Worm (Caenorhabditis elegans): Measurements from ENCODE around the gene acl-12.

The acl-12 gene

ce11 chrX:7478476-7478875 lies 36.1 kb upstream of the acl-12 start (continued):
- peak; percentile 51 for TF ChIP-seq nfya-1 (tag; optimal IDR thresholded peaks at IDR 0.05; ENCODE audit: insufficient read depth)
- TF ChIP-seq ZK546.5 (tag; optimal IDR thresholded peaks at IDR 0.05): no peak
- TF ChIP-seq ztf-11 (tag; optimal IDR thresholded peaks at IDR 0.05): no peak
- TF ChIP-seq aly-2 (tag; optimal IDR thresholded peaks at IDR 0.05): no peak
- no peak for TF ChIP-seq mml-1 (tag; optimal IDR thresholded peaks at IDR 0.05)
- no peak for TF ChIP-seq unc-62 (GFP tag; optimal IDR thresholded peaks at IDR 0.05)

- peak; percentile 87 for TF ChIP-seq hmg-11 (tag; optimal IDR thresholded peaks at IDR 0.05)
- TF ChIP-seq snpc-4 (tag; optimal IDR thresholded peaks at IDR 0.05): peak; percentile 37
- TF ChIP-seq nhr-43 (tag; optimal IDR thresholded peaks at IDR 0.05; ENCODE audit: poor library complexity, severe bottlenecking): peak; percentile 33
- peak; percentile 45 for TF ChIP-seq lin-15B (tag; optimal IDR thresholded peaks at IDR 0.05)
- TF ChIP-seq elt-1 (tag; optimal IDR thresholded peaks at IDR 0.05): no peak
- peak; percentile 77 for TF ChIP-seq nhr-23 (tag; optimal IDR thresholded peaks at IDR 0.05)
- TF ChIP-seq nfya-1 (tag; optimal IDR thresholded peaks at IDR 0.05; ENCODE audit: insufficient read depth): peak; percentile 77
- no peak for TF ChIP-seq zag-1 (tag; optimal IDR thresholded peaks at IDR 0.05)
- TF ChIP-seq skn-1 (tag; optimal IDR thresholded peaks at IDR 0.05): peak; percentile 1
- TF ChIP-seq elt-3 (tag; optimal IDR thresholded peaks at IDR 0.05): no peak
- no peak for TF ChIP-seq ama-1 (optimal IDR thresholded peaks at IDR 0.05)
- TF ChIP-seq jun-1 (tag; optimal IDR thresholded peaks at IDR 0.05): peak; percentile 38
- TF ChIP-seq aly-2 (tag; optimal IDR thresholded peaks at IDR 0.05): no peak
- TF ChIP-seq pha-4 (tag; optimal IDR thresholded peaks at IDR 0.05): peak; percentile 63
- no peak for TF ChIP-seq pqm-1 (tag; optimal IDR thresholded peaks at IDR 0.05)
- no peak for TF ChIP-seq lsy-12 (tag; optimal IDR thresholded peaks at IDR 0.05)
- peak; percentile 23 for TF ChIP-seq elt-2 (tag; optimal IDR thresholded peaks at IDR 0.05)
- no peak for TF ChIP-seq mdl-1 (tag; optimal IDR thresholded peaks at IDR 0.05)
- no peak for TF ChIP-seq nhr-237 (tag; optimal IDR thresholded peaks at IDR 0.05)
- TF ChIP-seq ceh-28 (tag; optimal IDR thresholded peaks at IDR 0.05): peak; percentile 8
- TF ChIP-seq egl-5 (tag; optimal IDR thresholded peaks at IDR 0.05): peak; percentile 31
- peak; percentile 78 for TF ChIP-seq lin-39 (tag; optimal IDR thresholded peaks at IDR 0.05)
- peak; percentile 68 for TF ChIP-seq nhr-25 (tag; optimal IDR thresholded peaks at IDR 0.05)
- no peak for TF ChIP-seq nhr-76 (tag; optimal IDR thresholded peaks at IDR 0.05)
Measured at ce11 chrX:7474968-7475433, 32.6 kb upstream of the acl-12 start, which contains the start of gene coh-1. Gene coh-1, minus strand, starts transcription at chrX:7475018.

- TF ChIP-seq ZK546.5 (tag; optimal IDR thresholded peaks at IDR 0.05): no peak
- TF ChIP-seq nhr-237 (tag; optimal IDR thresholded peaks at IDR 0.05): no peak
- no peak for TF ChIP-seq fos-1 (tag; optimal IDR thresholded peaks at IDR 0.05)
- TF ChIP-seq zag-1 (tag; optimal IDR thresholded peaks at IDR 0.05): no peak
- no peak for TF ChIP-seq daf-12 (tag; optimal IDR thresholded peaks at IDR 0.05)
- no peak for TF ChIP-seq unc-62 (GFP tag; optimal IDR thresholded peaks at IDR 0.05)
- TF ChIP-seq unc-39 (tag; optimal IDR thresholded peaks at IDR 0.05): no peak
- no peak for TF ChIP-seq ceh-82 (tag; optimal IDR thresholded peaks at IDR 0.05)
- TF ChIP-seq R02D3.7 (tag; optimal IDR thresholded peaks at IDR 0.05): no peak
- TF ChIP-seq lin-39 (tag; optimal IDR thresholded peaks at IDR 0.05): no peak
- TF ChIP-seq mdl-1 (tag; optimal IDR thresholded peaks at IDR 0.05): no peak
Measured at ce11 chrX:7469907-7470306, 27.5 kb upstream of the acl-12 start.

ce11 chrX:7466682-7467081 lies 24.3 kb upstream of the acl-12 start:
- TF ChIP-seq elt-3 (tag; optimal IDR thresholded peaks at IDR 0.05) (no peak), pha-4 (tag; optimal IDR thresholded peaks at IDR 0.05) (no peak), hmg-11 (tag; optimal IDR thresholded peaks at IDR 0.05) (no peak), ZK546.5 (tag; optimal IDR thresholded peaks at IDR 0.05) (no peak), lin-39 (tag; optimal IDR thresholded peaks at IDR 0.05) (no peak), nhr-237 (tag; optimal IDR thresholded peaks at IDR 0.05) (no peak), nhr-76 (tag; optimal IDR thresholded peaks at IDR 0.05) (no peak), zag-1 (tag; optimal IDR thresholded peaks at IDR 0.05) (no peak), sea-2 (GFP tag; optimal IDR thresholded peaks at IDR 0.05) (no peak), eor-1 (tag; optimal IDR thresholded peaks at IDR 0.05) (no peak)

ce11 chrX:7464389-7464788 lies 22.0 kb upstream of the acl-12 start:
- TF ChIP-seq nfya-1 (tag; optimal IDR thresholded peaks at IDR 0.05; ENCODE audit: insufficient read depth): peak; percentile 92
- no peak for TF ChIP-seq nhr-237 (tag; optimal IDR thresholded peaks at IDR 0.05)
